Worm (Caenorhabditis elegans): ENCODE results near the gene F15E6.9.

The F15E6.9 gene

ce11 chrIV:4326445-4326844, 27.6 kb upstream of the F15E6.9 start, which contains the start of gene trpl-2:
trpl-2 (plus strand) TSS chrIV:4326654.
- TF ChIP-seq F13C5.2 (tag; optimal IDR thresholded peaks at IDR 0.05) = no peak
- no peak for TF ChIP-seq ceh-36 (tag; optimal IDR thresholded peaks at IDR 0.05)
- no peak for TF ChIP-seq hmbx-1 (tag; optimal IDR thresholded peaks at IDR 0.05)
- TF ChIP-seq flt-1 (GFP tag; IDR thresholded peaks at IDR 0.05) = no peak
- no peak for TF ChIP-seq hmg-4 (GFP tag; optimal IDR thresholded peaks at IDR 0.05)
- TF ChIP-seq tra-4 (tag; optimal IDR thresholded peaks at IDR 0.05) = no peak
- TF ChIP-seq sea-1 (GFP tag; conservative IDR thresholded peaks at IDR 0.05) = no peak
- no peak for TF ChIP-seq aly-1 (tag; optimal IDR thresholded peaks at IDR 0.05)
- no peak for TF ChIP-seq tbx-11 (GFP tag; IDR thresholded peaks at IDR 0.05)
- TF ChIP-seq pes-1 (GFP tag; IDR thresholded peaks at IDR 0.05) = no peak
- TF ChIP-seq ama-1 (optimal IDR thresholded peaks at IDR 0.05) = no peak
- no peak for TF ChIP-seq hnd-1 (tag; optimal IDR thresholded peaks at IDR 0.05)
- no peak for TF ChIP-seq ets-7 (tag; optimal IDR thresholded peaks at IDR 0.05)
- no peak for TF ChIP-seq scrt-1 (GFP tag; IDR thresholded peaks at IDR 0.05)
- no peak for TF ChIP-seq tbx-37 (GFP tag; conservative IDR thresholded peaks at IDR 0.05)

ce11 chrIV:4319473-4319872, 20.6 kb upstream of the F15E6.9 start:
- TF ChIP-seq tra-4 (tag; optimal IDR thresholded peaks at IDR 0.05) (no peak), B0310.2 (tag; optimal IDR thresholded peaks at IDR 0.05) (no peak), aly-1 (tag; optimal IDR thresholded peaks at IDR 0.05) (no peak), flt-1 (GFP tag; IDR thresholded peaks at IDR 0.05) (no peak), F13C5.2 (tag; optimal IDR thresholded peaks at IDR 0.05) (no peak), tbx-37 (GFP tag; conservative IDR thresholded peaks at IDR 0.05) (no peak), pes-1 (GFP tag; IDR thresholded peaks at IDR 0.05) (no peak), hnd-1 (tag; optimal IDR thresholded peaks at IDR 0.05) (no peak), tbx-11 (GFP tag; IDR thresholded peaks at IDR 0.05) (no peak), sea-1 (GFP tag; conservative IDR thresholded peaks at IDR 0.05) (no peak), hmg-4 (GFP tag; optimal IDR thresholded peaks at IDR 0.05) (no peak)

ce11 chrIV:4318056-4318455, 19.2 kb upstream of the F15E6.9 start:
- TF ChIP-seq hmg-4 (GFP tag; optimal IDR thresholded peaks at IDR 0.05) (no peak), hmbx-1 (tag; optimal IDR thresholded peaks at IDR 0.05) (no peak), sea-1 (GFP tag; conservative IDR thresholded peaks at IDR 0.05) (no peak), ama-1 (optimal IDR thresholded peaks at IDR 0.05) (no peak), pes-1 (GFP tag; IDR thresholded peaks at IDR 0.05) (no peak), B0310.2 (tag; optimal IDR thresholded peaks at IDR 0.05) (no peak), tbx-11 (GFP tag; IDR thresholded peaks at IDR 0.05) (no peak), tbx-37 (GFP tag; conservative IDR thresholded peaks at IDR 0.05) (no peak), hnd-1 (tag; optimal IDR thresholded peaks at IDR 0.05) (no peak), flt-1 (GFP tag; IDR thresholded peaks at IDR 0.05) (no peak), aly-1 (tag; optimal IDR thresholded peaks at IDR 0.05) (no peak), F13C5.2 (tag; optimal IDR thresholded peaks at IDR 0.05) (no peak), ceh-13 (GFP tag; optimal IDR thresholded peaks at IDR 0.05) (no peak), scrt-1 (GFP tag; IDR thresholded peaks at IDR 0.05) (no peak), ets-7 (tag; optimal IDR thresholded peaks at IDR 0.05) (no peak), ceh-36 (tag; optimal IDR thresholded peaks at IDR 0.05) (no peak), tra-4 (tag; optimal IDR thresholded peaks at IDR 0.05) (no peak)

DNA sequence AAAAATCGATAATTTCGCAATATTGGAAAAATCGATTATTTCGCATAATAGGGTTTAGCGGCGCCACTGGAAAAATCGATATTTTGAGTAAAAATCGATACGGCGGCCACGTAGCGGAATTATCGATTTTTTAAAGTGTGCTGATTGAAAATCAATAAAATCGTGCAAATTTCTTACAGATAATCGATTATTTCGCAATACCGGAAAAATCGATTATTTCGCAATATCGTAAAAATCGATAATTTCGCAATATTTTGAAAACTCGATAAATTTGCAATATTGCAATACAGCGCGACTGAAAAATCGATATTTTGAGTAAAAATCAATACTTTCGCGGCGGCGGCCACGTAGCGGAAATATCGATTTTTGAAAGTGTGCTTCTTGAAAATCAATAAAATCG, 18.8 kb upstream of the F15E6.9 start:
- TF ChIP-seq hnd-1 (tag; optimal IDR thresholded peaks at IDR 0.05) = no peak
- no peak for TF ChIP-seq hmbx-1 (tag; optimal IDR thresholded peaks at IDR 0.05)
- TF ChIP-seq B0310.2 (tag; optimal IDR thresholded peaks at IDR 0.05) = no peak
- no peak for TF ChIP-seq ceh-36 (tag; optimal IDR thresholded peaks at IDR 0.05)
- no peak for TF ChIP-seq tbx-37 (GFP tag; conservative IDR thresholded peaks at IDR 0.05)
- no peak for TF ChIP-seq ets-7 (tag; optimal IDR thresholded peaks at IDR 0.05)

- TF ChIP-seq aly-1 (tag; optimal IDR thresholded peaks at IDR 0.05) = no peak
- TF ChIP-seq hmg-4 (GFP tag; optimal IDR thresholded peaks at IDR 0.05) = no peak
- TF ChIP-seq scrt-1 (GFP tag; IDR thresholded peaks at IDR 0.05) = no peak
These were observed 18.0 kb upstream of the F15E6.9 start, which contains the start of gene Y24D9B.1 for ce11 chrIV:4316813-4317408. Y24D9B.1 (plus strand) TSS chrIV:4317358.

ce11 chrIV:4307227-4307946, 8.5 kb upstream of the F15E6.9 start, which contains the start of gene set-9:
set-9 (plus strand) TSS chrIV:4307896.
- TF ChIP-seq scrt-1 (GFP tag; IDR thresholded peaks at IDR 0.05) (no peak), B0310.2 (tag; optimal IDR thresholded peaks at IDR 0.05) (no peak), tra-4 (tag; optimal IDR thresholded peaks at IDR 0.05) (no peak), hmbx-1 (tag; optimal IDR thresholded peaks at IDR 0.05) (no peak), ama-1 (optimal IDR thresholded peaks at IDR 0.05) (no peak), flt-1 (GFP tag; IDR thresholded peaks at IDR 0.05) (no peak), aly-1 (tag; optimal IDR thresholded peaks at IDR 0.05) (no peak), tbx-37 (GFP tag; conservative IDR thresholded peaks at IDR 0.05) (no peak), pes-1 (GFP tag; IDR thresholded peaks at IDR 0.05) (no peak), F13C5.2 (tag; optimal IDR thresholded peaks at IDR 0.05) (no peak), ceh-13 (GFP tag; optimal IDR thresholded peaks at IDR 0.05) (no peak), hnd-1 (tag; optimal IDR thresholded peaks at IDR 0.05) (no peak)

DNA sequence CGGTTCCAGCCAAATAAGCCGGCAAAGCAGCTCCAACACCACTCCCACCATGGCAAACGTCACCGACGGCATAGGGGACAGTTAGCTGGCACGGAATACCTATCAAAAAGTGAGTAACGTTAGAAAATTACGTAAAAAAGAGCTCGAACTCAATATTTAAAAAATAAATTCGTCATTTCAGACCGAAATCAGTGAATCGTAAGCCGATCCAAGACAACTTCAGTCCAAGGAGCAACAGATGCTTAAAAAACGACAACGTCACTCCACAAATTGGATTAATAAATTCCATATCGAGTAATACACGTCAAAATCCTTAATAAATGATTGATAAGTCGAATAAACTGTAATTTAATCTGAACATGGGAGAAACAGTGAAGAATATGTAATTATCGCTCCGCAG, 7.4 kb upstream of the F15E6.9 start:
- TF ChIP-seq hmg-4 (GFP tag; optimal IDR thresholded peaks at IDR 0.05) = no peak
- TF ChIP-seq B0310.2 (tag; optimal IDR thresholded peaks at IDR 0.05) = no peak
- TF ChIP-seq F13C5.2 (tag; optimal IDR thresholded peaks at IDR 0.05) = no peak
- no peak for TF ChIP-seq tbx-11 (GFP tag; IDR thresholded peaks at IDR 0.05)
- TF ChIP-seq hnd-1 (tag; optimal IDR thresholded peaks at IDR 0.05) = no peak
